Worm (Caenorhabditis elegans): ENCODE data around the gene nspf-1.

The nspf-1 gene

ce11 chrII:2735192-2735591 lies 47.8 kb downstream of the nspf-1 start, which contains the start of gene wdr-31:
Gene wdr-31, minus strand, starts transcription at chrII:2735292.
- no peak for TF ChIP-seq lin-15B (tag; optimal IDR thresholded peaks at IDR 0.05)
- no peak for TF ChIP-seq php-3 (GFP tag; IDR thresholded peaks at IDR 0.05)
- TF ChIP-seq hmg-1.1 (GFP tag; IDR thresholded peaks at IDR 0.05) = no peak
- TF ChIP-seq mep-1 (tag; optimal IDR thresholded peaks at IDR 0.05) = no peak

ce11 chrII:2735644-2736043 lies 48.2 kb downstream of the nspf-1 start:
- no peak for TF ChIP-seq daf-8 (GFP tag; IDR thresholded peaks at IDR 0.05)
- 0 out of 2 replicates have a peak, but pooled peaks have one; percentile 44 for TF ChIP-seq tra-1 (GFP tag; IDR thresholded peaks at IDR 0.05)
- TF ChIP-seq daf-16 (GFP tag; optimal IDR thresholded peaks at IDR 0.05) = no peak
- TF ChIP-seq daf-16 (tag; optimal IDR thresholded peaks at IDR 0.05) = peak; percentile 13
- no peak for TF ChIP-seq nhr-10 (tag; optimal IDR thresholded peaks at IDR 0.05)
- peak; percentile 46 for TF ChIP-seq lin-13 (GFP tag; optimal IDR thresholded peaks at IDR 0.05)
- TF ChIP-seq nhr-237 (tag; optimal IDR thresholded peaks at IDR 0.05) = no peak
- TF ChIP-seq aha-1 (tag) = peak; percentile 80
- peak; percentile 52; the same call in 1 of the 2 replicates for TF ChIP-seq mdt-29 (GFP tag; IDR thresholded peaks at IDR 0.05)
- no peak for TF ChIP-seq daf-19 (GFP tag; conservative IDR thresholded peaks at IDR 0.05)
- TF ChIP-seq dmd-6 (GFP tag; IDR thresholded peaks at IDR 0.05) = peak; percentile 29; the same call in 1 of the 2 replicates
- peak; percentile 64; the same call in 1 of the 2 replicates for TF ChIP-seq F26F4.8 (GFP tag; conservative IDR thresholded peaks at IDR 0.05)
- 0 out of 2 replicates have a peak, but pooled peaks have one; percentile 61 for TF ChIP-seq Y105C5A.15 (GFP tag; IDR thresholded peaks at IDR 0.05)
- peak; percentile 66 for TF ChIP-seq Y48G9A.11 (GFP tag; IDR thresholded peaks at IDR 0.05)
- no peak for TF ChIP-seq dve-1 (tag; optimal IDR thresholded peaks at IDR 0.05; ENCODE audit: insufficient read depth)
- TF ChIP-seq ceh-20 (GFP tag; IDR thresholded peaks at IDR 0.05) = peak; percentile 11; the same call in 1 of the 2 replicates
- peak; percentile 67; the same call in 1 of the 2 replicates for TF ChIP-seq lim-7 (GFP tag; IDR thresholded peaks at IDR 0.05)
- peak; percentile 44; the same call in 1 of the 2 replicates for TF ChIP-seq dmd-9 (GFP tag; IDR thresholded peaks at IDR 0.05)
- TF ChIP-seq lin-38 (GFP tag; IDR thresholded peaks at IDR 0.05) = peak; percentile 63
- TF ChIP-seq unc-39 (tag; optimal IDR thresholded peaks at IDR 0.05) = no peak
- TF ChIP-seq mes-2 (tag; optimal IDR thresholded peaks at IDR 0.05; ENCODE audit: poor library complexity, severe bottlenecking) = peak; percentile 43
- TF ChIP-seq egl-43 (GFP tag; IDR thresholded peaks at IDR 0.05) = peak; percentile 82
- peak; percentile 6 for TF ChIP-seq spr-1 (tag; optimal IDR thresholded peaks at IDR 0.05)
- TF ChIP-seq Y75B8A.6 (GFP tag; IDR thresholded peaks at IDR 0.05) = no peak
- no peak for TF ChIP-seq ceh-28 (tag; optimal IDR thresholded peaks at IDR 0.05)
- peak; percentile 65 for TF ChIP-seq snpc-1.2 (GFP tag; IDR thresholded peaks at IDR 0.05)
- TF ChIP-seq set-16 (GFP tag; IDR thresholded peaks at IDR 0.05) = peak; percentile 79
- 0 out of 2 replicates have a peak, but pooled peaks have one; percentile 19 for TF ChIP-seq D1046.2 (GFP tag; IDR thresholded peaks at IDR 0.05)
- peak; percentile 45; the same call in 1 of the 2 replicates for TF ChIP-seq vab-7 (GFP tag; IDR thresholded peaks at IDR 0.05)
- no peak for TF ChIP-seq R02D3.7 (tag; optimal IDR thresholded peaks at IDR 0.05)
- 0 out of 2 replicates have a peak, but pooled peaks have one; percentile 71 for TF ChIP-seq F44E2.7 (GFP tag; IDR thresholded peaks at IDR 0.05)
- no peak for TF ChIP-seq fkh-10 (GFP tag; optimal IDR thresholded peaks at IDR 0.05)
- TF ChIP-seq dmd-8 (GFP tag; IDR thresholded peaks at IDR 0.05) = 0 out of 2 replicates have a peak, but pooled peaks have one; percentile 42
- TF ChIP-seq nhr-41 (GFP tag; IDR thresholded peaks at IDR 0.05) = 0 out of 2 replicates have a peak, but pooled peaks have one; percentile 31

ce11 chrII:2736156-2736728 lies 48.8 kb downstream of the nspf-1 start, which contains the start of gene T05A8.8:
Gene T05A8.8, plus strand, starts transcription at chrII:2736678.
- TF ChIP-seq pha-4 (GFP tag; IDR thresholded peaks at IDR 0.05) = no peak
- TF ChIP-seq pha-4 (tag; optimal IDR thresholded peaks at IDR 0.05) = no peak
- 0 out of 2 replicates have a peak, but pooled peaks have one; percentile 34 for TF ChIP-seq Y75B8A.6 (GFP tag; IDR thresholded peaks at IDR 0.05)
- TF ChIP-seq unc-62 (GFP tag; optimal IDR thresholded peaks at IDR 0.05 in 1 of 2) = peak in 1 of 2 experiments; percentile 51
- no peak for TF ChIP-seq unc-62 (tag; optimal IDR thresholded peaks at IDR 0.05)
- TF ChIP-seq lim-7 (GFP tag; IDR thresholded peaks at IDR 0.05) = 0 out of 2 replicates have a peak, but pooled peaks have one; percentile 48
- no peak for TF ChIP-seq F49E8.2 (tag; optimal IDR thresholded peaks at IDR 0.05; ENCODE audit: borderline replicate concordance)
- 0 out of 4 replicates have a peak, but pooled peaks have one; percentile 27 to 41 for TF ChIP-seq madf-5 (GFP tag; IDR thresholded peaks at IDR 0.05)
- TF ChIP-seq F26F4.8 (GFP tag; conservative IDR thresholded peaks at IDR 0.05) = peak; percentile 70; the same call in 1 of the 2 replicates
- 0 out of 2 replicates have a peak, but pooled peaks have one; percentile 36 for TF ChIP-seq D1046.2 (GFP tag; IDR thresholded peaks at IDR 0.05)
- TF ChIP-seq ztf-7 (tag; optimal IDR thresholded peaks at IDR 0.05) = no peak
- TF ChIP-seq nhr-41 (GFP tag; IDR thresholded peaks at IDR 0.05) = no peak
- 0 out of 2 replicates have a peak, but pooled peaks have one; percentile 15 for TF ChIP-seq madf-9 (GFP tag; conservative IDR thresholded peaks at IDR 0.05)
- no peak for TF ChIP-seq ceh-20 (GFP tag; IDR thresholded peaks at IDR 0.05)
- TF ChIP-seq vab-7 (GFP tag; IDR thresholded peaks at IDR 0.05) = 0 out of 2 replicates have a peak, but pooled peaks have one; percentile 35
- TF ChIP-seq egl-43 (GFP tag; IDR thresholded peaks at IDR 0.05) = peak; percentile 67
- TF ChIP-seq nhr-6 (tag; optimal IDR thresholded peaks at IDR 0.05) = no peak

All from whole organism, L4 larva.